Worm (Caenorhabditis elegans) whole organism, young adult: ENCODE results near the gene fan-1.
"Not testable (repeated sequence)": the region's sequence is repeated elsewhere in the genome, so short reads cannot be mapped to it uniquely, and the experiment has no call there.

ENCODE experiments used
- B0261.1 ChIP-seq: sonication (generic microtip); optimal IDR thresholded peaks from 2 replicates; lab custom pipeline; 2016; ENCODE audit warnings: mild to moderate bottlenecking, missing genetic modification characterization, moderate library complexity, missing compliant biosample characterization
- F22D6.2 ChIP-seq: sonication (generic microtip); optimal IDR thresholded peaks from 2 replicates; lab custom pipeline; 2016; ENCODE audit warnings: mild to moderate bottlenecking, missing genetic modification characterization, missing compliant biosample characterization
- F39B2.1 ChIP-seq: fragments of 200-800 bp; sonication (Bioruptor generic); IDR thresholded peaks from 2 replicates; pipeline ENCODE4 v1.3.6; 2022; ENCODE audit warnings: missing genetic modification reagents, missing genetic modification characterization, missing compliant biosample characterization
- K11D2.4 ChIP-seq: fragments of 200-800 bp; sonication (Bioruptor generic); IDR thresholded peaks from 2 replicates; pipeline ENCODE4 v1.3.6; 2022; ENCODE audit warnings: missing genetic modification reagents, missing genetic modification characterization, missing compliant biosample characterization
- K12H6.12 ChIP-seq: fragments of 200-800 bp; sonication (Bioruptor generic); optimal IDR thresholded peaks from 2 replicates; lab custom pipeline; 2018; ENCODE audit warnings: mild to moderate bottlenecking, missing genetic modification characterization, missing compliant biosample characterization
- Y79H2A.3 ChIP-seq: fragments of 200-800 bp; sonication (Bioruptor generic); conservative IDR thresholded peaks from 2 replicates; pipeline ENCODE4 v1.3.6; 2022; ENCODE audit warnings: missing genetic modification reagents, missing genetic modification characterization, missing compliant biosample characterization
- Y95B8A.8 ChIP-seq: fragments of 200-800 bp; sonication (Bioruptor generic); IDR thresholded peaks from 2 replicates; pipeline ENCODE4 v1.3.6; 2022; ENCODE audit warnings: missing genetic modification reagents, missing genetic modification characterization, missing compliant biosample characterization
- aptf-3 ChIP-seq: fragments of 200-800 bp; sonication (Bioruptor generic); IDR thresholded peaks from 2 replicates; pipeline ENCODE4 v1.3.6; 2022; ENCODE audit warnings: missing genetic modification characterization, missing compliant biosample characterization
- atf-7 ChIP-seq: sonication (generic microtip); optimal IDR thresholded peaks from 2 replicates; lab custom pipeline; 2017; ENCODE audit warnings: mild to moderate bottlenecking, missing genetic modification characterization, missing compliant biosample characterization
- attf-5 ChIP-seq: fragments of 200-800 bp; sonication (Bioruptor generic); optimal IDR thresholded peaks from 2 replicates; lab custom pipeline; 2018; ENCODE audit warnings: mild to moderate bottlenecking, missing genetic modification characterization, missing compliant biosample characterization
- ccch-3 ChIP-seq: fragments of 200-800 bp; sonication (Bioruptor generic); optimal IDR thresholded peaks from 2 replicates; lab custom pipeline; 2018; ENCODE audit warnings: mild to moderate bottlenecking, missing genetic modification characterization, missing compliant biosample characterization
- cebp-1 ChIP-seq, 2 experiments: fragments of 200-800 bp in 1 of 2; sonication (Bioruptor generic) in 1 of 2; sonication (generic microtip) in 1 of 2; IDR thresholded peaks in 1 of 2; optimal IDR thresholded peaks in 1 of 2; 2 replicates each; pipeline versions ENCODE4 v1.3.6 to Lab custom; 2017 to 2022; ENCODE audit warnings: missing compliant biosample characterization in 2 of 2, missing genetic modification characterization in 2 of 2, mild to moderate bottlenecking in 1 of 2, missing genetic modification reagents in 1 of 2, moderate library complexity in 1 of 2
- ceh-58 ChIP-seq: fragments of 200-800 bp; sonication (Bioruptor generic); IDR thresholded peaks from 2 replicates; pipeline ENCODE4 v1.3.6; 2022; ENCODE audit warnings: missing genetic modification characterization, missing compliant biosample characterization
- ceh-91 ChIP-seq: fragments of 200-800 bp; sonication (Bioruptor generic); IDR thresholded peaks from 2 replicates; pipeline ENCODE4 v1.3.6; 2022; ENCODE audit warnings: missing genetic modification reagents, missing genetic modification characterization, missing compliant biosample characterization
- chd-7 ChIP-seq: sonication (generic microtip); optimal IDR thresholded peaks from 2 replicates; lab custom pipeline; 2016; ENCODE audit warnings: mild to moderate bottlenecking, missing genetic modification characterization, moderate library complexity, missing compliant biosample characterization
- dpff-1 ChIP-seq: sonication (generic microtip); optimal IDR thresholded peaks from 2 replicates; lab custom pipeline; 2017; ENCODE audit warnings: mild to moderate bottlenecking, missing genetic modification characterization, missing compliant biosample characterization
- dpl-1 ChIP-seq: fragments of 150-350 bp; optimal IDR thresholded peaks from 2 replicates; lab custom pipeline; 2014; ENCODE audit warnings: missing biosample characterization, missing genetic modification reagents, missing genetic modification characterization
- gei-17 ChIP-seq: fragments of 200-800 bp; sonication (Bioruptor generic); optimal IDR thresholded peaks from 2 replicates; lab custom pipeline; 2018; ENCODE audit warnings: mild to moderate bottlenecking, missing genetic modification characterization, missing compliant biosample characterization
- hlh-26 ChIP-seq: fragments of 200-800 bp; sonication (Bioruptor generic); conservative IDR thresholded peaks from 2 replicates; pipeline ENCODE4 v1.3.6; 2022; ENCODE audit warnings: missing genetic modification reagents, missing genetic modification characterization, missing compliant biosample characterization
- mxl-1 ChIP-seq: sonication (generic microtip); optimal IDR thresholded peaks from 2 replicates; lab custom pipeline; 2016; ENCODE audit warnings: missing genetic modification characterization, missing compliant biosample characterization
- nfya-1 ChIP-seq: sonication (generic microtip); optimal IDR thresholded peaks from 2 replicates; lab custom pipeline; 2017; ENCODE audit warnings: antibody characterized with exemption, missing compliant biosample characterization, missing genetic modification characterization, borderline replicate concordance; ENCODE audit not compliant: insufficient read depth
- nfyb-1 ChIP-seq: fragments of 200-800 bp; sonication (Bioruptor generic); IDR thresholded peaks from 2 replicates; pipeline ENCODE4 v1.3.6; 2022; ENCODE audit warnings: missing genetic modification reagents, missing genetic modification characterization, missing compliant biosample characterization
- nhr-179 ChIP-seq: sonication (generic microtip); optimal IDR thresholded peaks from 2 replicates; lab custom pipeline; 2016; ENCODE audit warnings: mild to moderate bottlenecking, missing genetic modification characterization, missing compliant biosample characterization
- nhr-80 ChIP-seq: sonication (generic microtip); optimal IDR thresholded peaks from 2 replicates; lab custom pipeline; 2016; ENCODE audit warnings: missing genetic modification characterization, missing compliant biosample characterization
- rcor-1 ChIP-seq: fragments of 200-800 bp; sonication (Bioruptor generic); IDR thresholded peaks from 2 replicates; pipeline ENCODE4 v1.3.6; 2022; ENCODE audit warnings: missing genetic modification reagents, missing genetic modification characterization, missing compliant biosample characterization
- rec-8 ChIP-seq, 2 experiments: sonication (generic microtip); optimal IDR thresholded peaks; 2 replicates each; lab custom pipeline; 2016; ENCODE audit warnings: mild to moderate bottlenecking in 2 of 2, missing genetic modification characterization in 2 of 2, missing genetic modification reagents in 2 of 2, missing genotype in 2 of 2, missing biosample characterization in 1 of 2, missing compliant biosample characterization in 1 of 2, moderate library complexity in 1 of 2
- sdz-38 ChIP-seq: sonication (generic microtip); optimal IDR thresholded peaks from 2 replicates; lab custom pipeline; 2016; ENCODE audit warnings: missing genotype, missing genetic modification characterization, missing compliant biosample characterization
- sptf-2 ChIP-seq: fragments of 200-800 bp; sonication (Bioruptor generic); optimal IDR thresholded peaks from 2 replicates; lab custom pipeline; 2018; ENCODE audit warnings: mild to moderate bottlenecking, missing genetic modification characterization, missing compliant biosample characterization
- unc-62 ChIP-seq: fragments of 150-350 bp; optimal IDR thresholded peaks from 2 replicates; lab custom pipeline; 2014; ENCODE audit warnings: missing biosample characterization, missing genetic modification reagents, missing genetic modification characterization
- zfh-2 ChIP-seq: fragments of 200-800 bp; sonication (Bioruptor generic); conservative IDR thresholded peaks from 2 replicates; pipeline ENCODE4 v1.3.6; 2022; ENCODE audit warnings: missing genetic modification reagents, missing genetic modification characterization, missing compliant biosample characterization
- ztf-25 ChIP-seq: fragments of 200-800 bp; sonication (Bioruptor generic); IDR thresholded peaks from 2 replicates; pipeline ENCODE4 v1.3.6; 2022; ENCODE audit warnings: missing genetic modification reagents, missing genetic modification characterization, missing compliant biosample characterization
- ztf-6 ChIP-seq: fragments of 200-800 bp; sonication (Bioruptor generic); IDR thresholded peaks from 2 replicates; pipeline ENCODE4 v1.3.6; 2022; ENCODE audit warnings: missing genetic modification reagents, missing genetic modification characterization, missing compliant biosample characterization

fan-1 gene

DNA sequence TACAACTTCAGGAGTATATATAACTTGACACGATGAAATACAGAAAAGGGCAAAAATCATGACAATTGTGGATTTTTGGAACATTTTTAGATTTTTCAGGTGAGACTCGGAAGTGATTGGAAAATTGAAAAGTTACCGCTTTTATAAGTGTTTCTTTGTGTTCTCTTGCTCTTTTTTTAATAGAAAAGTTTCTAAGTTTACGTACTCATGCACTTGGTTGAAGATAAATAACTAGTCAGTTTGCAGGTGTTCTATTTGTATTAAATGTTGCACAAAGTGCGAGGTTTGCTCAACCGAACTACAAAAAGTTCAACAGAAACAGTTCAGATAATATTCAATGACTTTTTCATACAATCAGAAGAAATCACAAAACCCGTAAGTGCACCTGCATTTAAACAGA, 46.4 kb downstream of the fan-1 start, which contains the start of gene nspb-3:
Gene nspb-3 (minus strand): TSS at position 101 of the 400 bp plus-strand sequence.
- not testable (repeated sequence) for TF ChIP-seq nhr-179 (tag; lab: Kevin White, UChicago); K12H6.12 (tag; lab: Kevin White, UChicago); F39B2.1 (GFP tag; lab: Robert Waterston, UW)

- TF ChIP-seq ceh-58 (GFP tag; lab: Robert Waterston, UW) (no peak), gei-17 (no peak), ztf-6 (no peak), rec-8 (tag; optimal IDR thresholded peaks at IDR 0.05; lab: Kevin White, UChicago) (no peak), dpff-1 (tag; lab: Kevin White, UChicago) (no peak), Y95B8A.8 (GFP tag; lab: Robert Waterston, UW) (no peak)
Measured at ce11 chrIV:6595912-6596311, 47.4 kb downstream of the fan-1 start, which contains the start of gene F38A5.22. Gene F38A5.22 (minus strand): TSS chrIV:6595940.

DNA sequence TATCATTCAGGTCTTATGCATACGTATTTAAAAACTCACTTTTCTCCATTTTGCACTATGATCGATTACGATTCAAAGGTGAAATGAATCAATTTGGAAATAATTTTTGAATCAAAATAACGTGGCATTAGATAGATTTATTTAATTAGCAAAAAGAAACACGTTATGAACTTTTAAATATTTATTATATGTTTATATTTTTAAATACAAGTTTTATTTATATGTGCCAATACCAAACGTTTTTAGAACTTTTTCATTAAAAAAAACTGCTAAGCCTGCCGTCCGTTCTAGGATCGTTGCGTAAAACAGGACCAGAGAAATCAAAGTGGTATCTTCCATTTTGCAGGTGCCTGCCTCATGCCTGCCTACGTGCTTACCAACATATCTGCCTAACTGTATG, 48.8 kb downstream of the fan-1 start, which contains the start of gene F38A5.6:
Gene F38A5.6 (minus strand): TSS at position 101 of the 400 bp plus-strand sequence.
- TF ChIP-seq zfh-2 (GFP tag; lab: Robert Waterston, UW) (no peak), Y95B8A.8 (GFP tag; lab: Robert Waterston, UW) (no peak), ceh-91 (GFP tag; lab: Robert Waterston, UW) (no peak), F22D6.2 (tag; lab: Kevin White, UChicago) (no peak), ztf-25 (no peak), chd-7 (tag; lab: Kevin White, UChicago) (no peak), nfyb-1 (GFP tag; lab: Robert Waterston, UW) (no peak), rcor-1 (GFP tag; lab: Robert Waterston, UW) (no peak), sptf-2 (GFP tag; lab: Kevin White, UChicago) (no peak), sdz-38 (tag; lab: Kevin White, UChicago) (no peak), K11D2.4 (GFP tag; lab: Robert Waterston, UW) (no peak), hlh-26 (GFP tag; lab: Robert Waterston, UW) (no peak)

- not testable (repeated sequence) for TF ChIP-seq nfya-1 (tag; lab: Kevin White, UChicago); Y95B8A.8 (GFP tag; lab: Robert Waterston, UW); atf-7 (tag; lab: Kevin White, UChicago)
Measured at ce11 chrIV:6597918-6598317, 49.4 kb downstream of the fan-1 start, which contains the start of gene nspb-4. Gene nspb-4 (plus strand): TSS chrIV:6598218.

- not testable (repeated sequence) for TF ChIP-seq dpl-1 (GFP tag; lab: Kevin White, UChicago); Y79H2A.3 (GFP tag; lab: Robert Waterston, UW); mxl-1 (tag; lab: Kevin White, UChicago)
Measured at ce11 chrIV:6598740-6599139, 50.3 kb downstream of the fan-1 start, which contains the start of gene nspb-5. Gene nspb-5 (plus strand): TSS chrIV:6599040.

ce11 chrIV:6599447-6599846, 51.0 kb downstream of the fan-1 start, which contains the start of gene F38A5.8:
Gene F38A5.8 (plus strand): TSS chrIV:6599747.
- no peak for TF ChIP-seq nhr-179 (tag; lab: Kevin White, UChicago)
- no peak for TF ChIP-seq ccch-3 (GFP tag; lab: Kevin White, UChicago)

DNA sequence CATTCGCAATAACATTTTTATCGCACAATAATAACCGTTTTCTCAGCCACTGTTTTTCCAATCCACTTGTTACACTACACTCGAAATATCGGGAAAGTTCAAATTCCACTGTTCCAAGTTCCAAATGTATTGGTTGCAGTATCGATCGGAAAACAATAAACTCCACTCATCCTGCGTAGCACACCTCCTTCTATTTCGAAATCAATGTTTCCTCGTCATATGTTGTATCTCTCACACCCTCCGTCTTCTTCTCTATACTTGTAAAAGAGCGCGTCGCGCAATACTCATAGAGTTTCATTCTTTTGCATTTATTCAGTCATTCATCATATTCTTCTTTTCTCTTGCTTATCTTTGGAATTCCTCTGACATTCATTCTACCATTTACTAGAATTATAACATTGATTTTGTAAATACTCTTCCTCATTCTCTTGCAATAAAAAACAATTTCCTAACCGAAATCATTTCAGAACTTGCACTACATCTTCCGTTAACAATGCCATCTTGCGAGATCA, 52.8 kb downstream of the fan-1 start, which contains the start of gene sup-36:
Gene sup-36 (plus strand): TSS at position 462 of the 512 bp plus-strand sequence.
- TF ChIP-seq B0261.1, result no peak
- no peak for TF ChIP-seq aptf-3 (GFP tag; lab: Robert Waterston, UW)
- TF ChIP-seq nhr-80 (tag; lab: Kevin White, UChicago), result peak; percentile 31
- TF ChIP-seq unc-62 (GFP tag; lab: Kevin White, UChicago), result no peak
- TF ChIP-seq cebp-1 (GFP tag; IDR thresholded peaks at IDR 0.05; lab: Robert Waterston, UW), result peak; percentile 84
- peak; percentile 90 for TF ChIP-seq cebp-1 (tag; optimal IDR thresholded peaks at IDR 0.05; lab: Kevin White, UChicago)
- peak; percentile 46 for TF ChIP-seq attf-5 (GFP tag; lab: Kevin White, UChicago)
